Fruit fly (Drosophila melanogaster): ENCODE data around the gene JMJD6.

Gene JMJD6

dm6 chr3R:22358810-22359209, 3.4 kb downstream of the JMJD6 start (continued):
- TF ChIP-seq hb (GFP tag; IDR thresholded peaks at IDR 0.05; ENCODE audit: partially characterized antibody) (no peak), YL-1 (GFP tag; optimal IDR thresholded peaks at IDR 0.05) (peak; percentile 32), az2 (GFP tag; optimal IDR thresholded peaks at IDR 0.05) (peak; percentile 65), luna (GFP tag; optimal IDR thresholded peaks at IDR 0.05) (no peak), Aef1 (GFP tag; IDR thresholded peaks at IDR 0.05) (peak; percentile 47; the same call in 1 of the 3 replicates), Gsc (GFP tag; IDR thresholded peaks at IDR 0.05) (no peak), zfh2 (GFP tag; optimal IDR thresholded peaks at IDR 0.05) (no peak), CG2875 (GFP tag; optimal IDR thresholded peaks at IDR 0.05) (peak; percentile 82), CG1832 (GFP tag; optimal IDR thresholded peaks at IDR 0.05) (no peak), TFAM (GFP tag; optimal IDR thresholded peaks at IDR 0.05) (peak; percentile 17), Fer2 (tag; optimal IDR thresholded peaks at IDR 0.05) (no peak), MESR4 (GFP tag; optimal IDR thresholded peaks at IDR 0.05) (no peak), Sox100B (GFP tag; optimal IDR thresholded peaks at IDR 0.05) (peak; percentile 77), CG17568 (GFP tag; optimal IDR thresholded peaks at IDR 0.05) (peak; percentile 74), CG8281 (tag; optimal IDR thresholded peaks at IDR 0.05) (peak; percentile 54), CG9817 (tag; optimal IDR thresholded peaks at IDR 0.05) (no peak), slou (GFP tag; optimal IDR thresholded peaks at IDR 0.05) (no peak), mld (GFP tag; IDR thresholded peaks at IDR 0.05; ENCODE audit: partially characterized antibody) (no peak), sisA (GFP tag; IDR thresholded peaks at IDR 0.05) (peak; percentile 46; the same call in 1 of the 2 replicates), CG10654 (GFP tag; optimal IDR thresholded peaks at IDR 0.05) (peak; percentile 57), Dbx (GFP tag; IDR thresholded peaks at IDR 0.05) (0 out of 3 replicates have a peak, but pooled peaks have one; percentile 25), Rx (GFP tag; IDR thresholded peaks at IDR 0.05) (peak; percentile 54; the same call in 1 of the 2 replicates), lola (GFP tag; optimal IDR thresholded peaks at IDR 0.05) (peak in 1 of 3 experiments; percentile 77), CG12104 (GFP tag; optimal IDR thresholded peaks at IDR 0.05) (peak; percentile 78), CG7928 (GFP tag; optimal IDR thresholded peaks at IDR 0.05) (no peak), Neu2 (GFP tag; optimal IDR thresholded peaks at IDR 0.05; ENCODE audit: borderline replicate concordance) (no peak), run (tag; optimal IDR thresholded peaks at IDR 0.05) (no peak), CTCF (GFP tag; optimal IDR thresholded peaks at IDR 0.05) (no peak), ash1 (GFP tag; optimal IDR thresholded peaks at IDR 0.05) (no peak), shn (GFP tag; optimal IDR thresholded peaks at IDR 0.05) (peak; percentile 36), toy (GFP tag; IDR thresholded peaks at IDR 0.05) (no peak), br (optimal IDR thresholded peaks at IDR 0.05) (no peak), CG2199 (GFP tag; IDR thresholded peaks at IDR 0.05) (peak; percentile 91; the same call in 2 of the 3 replicates), Dp (GFP tag; optimal IDR thresholded peaks at IDR 0.05) (no peak), CG10462 (GFP tag; optimal IDR thresholded peaks at IDR 0.05) (peak; percentile 66), CG8765 (GFP tag; IDR thresholded peaks at IDR 0.05) (no peak), lilli (GFP tag; optimal IDR thresholded peaks at IDR 0.05) (peak; percentile 52), GATAe (GFP tag; conservative IDR thresholded peaks at IDR 0.05) (0 out of 2 replicates have a peak, but pooled peaks have one; percentile 14), abd-A (tag; optimal IDR thresholded peaks at IDR 0.05) (no peak), Nf-YB (GFP tag; optimal IDR thresholded peaks at IDR 0.05) (peak; percentile 59), schlank (tag; optimal IDR thresholded peaks at IDR 0.05) (no peak), CG15479 (GFP tag; optimal IDR thresholded peaks at IDR 0.05) (peak; percentile 31), HLH4C (GFP tag; IDR thresholded peaks at IDR 0.05; ENCODE audit: partially characterized antibody) (no peak), sens-2 (GFP tag; IDR thresholded peaks at IDR 0.05) (no peak), CG31224 (GFP tag; IDR thresholded peaks at IDR 0.05) (peak; percentile 32; the same call in 1 of the 2 replicates), CG6813 (GFP tag; optimal IDR thresholded peaks at IDR 0.05) (peak; percentile 86), CG10321 (GFP tag; IDR thresholded peaks at IDR 0.05) (no peak), kni (GFP tag; optimal IDR thresholded peaks at IDR 0.05) (peak; percentile 78), cato (GFP tag; optimal IDR thresholded peaks at IDR 0.05; ENCODE audit: borderline replicate concordance) (peak; percentile 64), vnd (GFP tag; IDR thresholded peaks at IDR 0.05; ENCODE audit: partially characterized antibody) (no peak), lbe (GFP tag; optimal IDR thresholded peaks at IDR 0.05) (peak; percentile 65)

Data from whole organism, embryonic.